Fruit fly (Drosophila melanogaster) whole organism, embryonic: Measurements from ENCODE around the gene CG2854.

ENCODE experiments used
- CG10147 ChIP-seq: fragments of 200-800 bp; sonication (Bioruptor generic); optimal IDR thresholded peaks from 2 replicates; lab custom pipeline; 2019; ENCODE audit warnings: missing biosample characterization, mild to moderate bottlenecking, missing genetic modification characterization, moderate library complexity
- CG1024 ChIP-seq: fragments of 200-800 bp; sonication (Bioruptor generic); IDR thresholded peaks from 2 replicates; pipeline ENCODE4 v1.3.6; 2022; ENCODE audit warnings: missing biosample characterization, missing genetic modification characterization
- CG10979 ChIP-seq: fragments of 200-800 bp; sonication (Bioruptor generic); optimal IDR thresholded peaks from 2 replicates; lab custom pipeline; 2018; ENCODE audit warnings: missing biosample characterization, mild to moderate bottlenecking, missing genetic modification characterization, moderate library complexity
- CG11398 ChIP-seq: fragments of 200-800 bp; sonication (Bioruptor generic); optimal IDR thresholded peaks from 2 replicates; lab custom pipeline; 2016; ENCODE audit warnings: missing biosample characterization, missing genetic modification characterization
- CG13894 ChIP-seq: fragments of 200-800 bp; sonication (Bioruptor generic); optimal IDR thresholded peaks from 3 replicates; lab custom pipeline; 2018; ENCODE audit warnings: missing biosample characterization, mild to moderate bottlenecking, missing genetic modification characterization, moderate library complexity
- CG14014 ChIP-seq: fragments of 200-800 bp; sonication (Bioruptor generic); IDR thresholded peaks from 2 replicates; pipeline ENCODE4 v1.3.6; 2022; ENCODE audit warnings: missing biosample characterization, missing genetic modification characterization
- CG15073 ChIP-seq: fragments of 200-800 bp; sonication (Bioruptor generic); optimal IDR thresholded peaks from 2 replicates; lab custom pipeline; 2016; ENCODE audit warnings: missing biosample characterization, missing genetic modification characterization
- CG16813 ChIP-seq: fragments of 200-800 bp; sonication (Bioruptor generic); IDR thresholded peaks from 3 replicates; pipeline ENCODE4 v1.3.6; 2022; ENCODE audit warnings: missing biosample characterization, missing genetic modification characterization; ENCODE audit not compliant: partially characterized antibody
- CG2199 ChIP-seq: fragments of 200-800 bp; sonication (Bioruptor generic); IDR thresholded peaks from 3 replicates; pipeline ENCODE4 v1.3.6; 2022; ENCODE audit warnings: missing biosample characterization, missing genetic modification characterization
- CG2875 ChIP-seq: fragments of 200-800 bp; sonication (Bioruptor generic); optimal IDR thresholded peaks from 2 replicates; lab custom pipeline; 2017; ENCODE audit warnings: missing biosample characterization, mild to moderate bottlenecking, missing genetic modification characterization, missing genetic modification reagents
- CG32532 ChIP-seq: fragments of 200-800 bp; sonication (Bioruptor generic); IDR thresholded peaks from 2 replicates; pipeline ENCODE4 v1.3.6; 2022; ENCODE audit warnings: missing biosample characterization, missing genetic modification characterization
- CG32767 ChIP-seq: fragments of 200-800 bp; sonication (Bioruptor generic); IDR thresholded peaks from 2 replicates; pipeline ENCODE4 v1.3.6; 2022; ENCODE audit warnings: missing biosample characterization, missing genetic modification characterization
- CG3407 ChIP-seq: fragments of 200-800 bp; sonication (Bioruptor generic); optimal IDR thresholded peaks from 2 replicates; lab custom pipeline; 2018; ENCODE audit warnings: missing biosample characterization, mild to moderate bottlenecking, missing genetic modification characterization
- CG5180 ChIP-seq: fragments of 200-800 bp; sonication (Bioruptor generic); optimal IDR thresholded peaks from 3 replicates; lab custom pipeline; 2017; ENCODE audit warnings: missing biosample characterization, missing genetic modification characterization, mild to moderate bottlenecking, moderate library complexity, missing genetic modification reagents
- CG7745 ChIP-seq: fragments of 200-800 bp; sonication (Bioruptor generic); optimal IDR thresholded peaks from 2 replicates; lab custom pipeline; 2018; ENCODE audit warnings: missing biosample characterization, mild to moderate bottlenecking, missing genetic modification characterization, moderate library complexity
- CG7839 ChIP-seq: fragments of 200-800 bp; sonication (Bioruptor generic); optimal IDR thresholded peaks from 3 replicates; lab custom pipeline; 2018; ENCODE audit warnings: missing biosample characterization, mild to moderate bottlenecking, missing genetic modification characterization, moderate library complexity
- CG7928 ChIP-seq: fragments of 200-800 bp; sonication (Bioruptor generic); optimal IDR thresholded peaks from 2 replicates; lab custom pipeline; 2017; ENCODE audit warnings: missing biosample characterization, mild to moderate bottlenecking, missing genetic modification characterization
- CG8089 ChIP-seq: fragments of 200-800 bp; sonication (Bioruptor generic); optimal IDR thresholded peaks from 3 replicates; lab custom pipeline; 2016; ENCODE audit warnings: missing biosample characterization, missing genetic modification characterization
- CG8388 ChIP-seq: fragments of 200-800 bp; sonication (Bioruptor generic); optimal IDR thresholded peaks from 2 replicates; lab custom pipeline; 2019; ENCODE audit warnings: missing biosample characterization, mild to moderate bottlenecking, missing genetic modification characterization, moderate library complexity
- ERR ChIP-seq: fragments of 200-800 bp; sonication (Bioruptor generic); optimal IDR thresholded peaks from 2 replicates; lab custom pipeline; 2016; ENCODE audit warnings: missing biosample characterization, missing genetic modification characterization
- Fer1 ChIP-seq: fragments of 200-800 bp; sonication (Bioruptor generic); optimal IDR thresholded peaks from 2 replicates; lab custom pipeline; 2017; ENCODE audit warnings: missing biosample characterization, mild to moderate bottlenecking, missing genetic modification characterization
- Fer2 ChIP-seq: fragments of 200-800 bp; sonication (Bioruptor generic); optimal IDR thresholded peaks from 2 replicates; lab custom pipeline; 2018; ENCODE audit warnings: missing biosample characterization, mild to moderate bottlenecking, missing genetic modification characterization, moderate library complexity
- H2.0 ChIP-seq: fragments of 200-800 bp; sonication (Bioruptor generic); IDR thresholded peaks from 2 replicates; pipeline ENCODE4 v1.3.6; 2022; ENCODE audit warnings: missing biosample characterization, missing genetic modification characterization
- HLH3B ChIP-seq: fragments of 200-800 bp; sonication (Bioruptor generic); IDR thresholded peaks from 2 replicates; pipeline ENCODE4 v1.3.6; 2022; ENCODE audit warnings: missing biosample characterization, missing genetic modification characterization
- HmgZ ChIP-seq: fragments of 200-800 bp; sonication (Bioruptor generic); optimal IDR thresholded peaks from 2 replicates; lab custom pipeline; 2018; ENCODE audit warnings: missing biosample characterization, mild to moderate bottlenecking, missing genetic modification characterization
- Lim3 ChIP-seq: fragments of 200-800 bp; sonication (Bioruptor generic); IDR thresholded peaks from 2 replicates; pipeline ENCODE4 v1.3.6; 2022; ENCODE audit warnings: missing biosample characterization, missing genetic modification characterization
- PHDP ChIP-seq: fragments of 200-800 bp; sonication (Bioruptor generic); optimal IDR thresholded peaks from 3 replicates; lab custom pipeline; 2018; ENCODE audit warnings: missing biosample characterization, mild to moderate bottlenecking, missing genetic modification characterization, moderate library complexity
- Side ChIP-seq: fragments of 200-800 bp; sonication (Bioruptor generic); optimal IDR thresholded peaks from 2 replicates; lab custom pipeline; 2016; ENCODE audit warnings: missing biosample characterization, missing genetic modification characterization
- Sry-δ ChIP-seq: fragments of 200-800 bp; sonication (Bioruptor generic); optimal IDR thresholded peaks from 2 replicates; lab custom pipeline; 2016; ENCODE audit warnings: missing biosample characterization, missing genetic modification characterization
- Usf ChIP-seq: fragments of 200-800 bp; sonication (Bioruptor generic); optimal IDR thresholded peaks from 2 replicates; lab custom pipeline; 2017; ENCODE audit warnings: missing genotype, missing biosample characterization, missing genetic modification characterization
- bbx ChIP-seq: fragments of 200-800 bp; sonication (Bioruptor generic); IDR thresholded peaks from 2 replicates; pipeline ENCODE4 v1.3.6; 2022; ENCODE audit warnings: missing biosample characterization, missing genetic modification characterization; ENCODE audit not compliant: partially characterized antibody
- bcd ChIP-seq: fragments of 200-800 bp; sonication (Bioruptor generic); optimal IDR thresholded peaks from 2 replicates; lab custom pipeline; 2017; ENCODE audit warnings: missing biosample characterization, mild to moderate bottlenecking, missing genetic modification characterization
- br ChIP-seq: fragments of >200 bp; optimal IDR thresholded peaks from 2 replicates; lab custom pipeline; 2017
- cg ChIP-seq: fragments of 200-800 bp; sonication (Bioruptor generic); optimal IDR thresholded peaks from 3 replicates; lab custom pipeline; 2019; ENCODE audit warnings: missing biosample characterization, mild to moderate bottlenecking, missing genetic modification characterization, moderate library complexity
- dimm ChIP-seq: fragments of 200-800 bp; sonication (Bioruptor generic); IDR thresholded peaks from 2 replicates; pipeline ENCODE4 v1.3.6; 2022; ENCODE audit warnings: missing biosample characterization, missing genetic modification characterization
- dmrt99B ChIP-seq: fragments of 200-800 bp; sonication (Bioruptor generic); optimal IDR thresholded peaks from 2 replicates; lab custom pipeline; 2018; ENCODE audit warnings: missing biosample characterization, mild to moderate bottlenecking, missing genetic modification characterization, moderate library complexity
- fd102C ChIP-seq: fragments of 200-800 bp; sonication (Bioruptor generic); optimal IDR thresholded peaks from 2 replicates; lab custom pipeline; 2018; ENCODE audit warnings: missing biosample characterization, mild to moderate bottlenecking, missing genetic modification characterization, moderate library complexity
- gro ChIP-seq: fragments of 200-800 bp; sonication (Bioruptor generic); optimal IDR thresholded peaks from 2 replicates; lab custom pipeline; 2016; ENCODE audit warnings: missing biosample characterization, missing genetic modification characterization
- lola ChIP-seq, 3 experiments: fragments of >200 bp in 2 of 3; fragments of 200-800 bp in 1 of 3; sonication (Bioruptor generic) in 1 of 3; optimal IDR thresholded peaks; 2 replicates each; lab custom pipeline; 2017 to 2019; ENCODE audit warnings: missing biosample characterization in 3 of 3, missing genetic modification characterization in 3 of 3, mild to moderate bottlenecking in 1 of 3, moderate library complexity in 1 of 3
- lov ChIP-seq, 2 experiments: fragments of 200-800 bp in 1 of 2; fragments of >200 bp in 1 of 2; sonication (Bioruptor generic) in 1 of 2; IDR thresholded peaks in 1 of 2; optimal IDR thresholded peaks in 1 of 2; 2 replicates in 1 of 2; 3 replicates in 1 of 2; pipeline versions ENCODE4 v1.3.6 to Lab custom; 2017 to 2022; ENCODE audit warnings: missing biosample characterization in 1 of 2, missing genetic modification characterization in 1 of 2
- mam ChIP-seq: fragments of 200-800 bp; sonication (Bioruptor generic); optimal IDR thresholded peaks from 3 replicates; lab custom pipeline; 2016; ENCODE audit warnings: missing biosample characterization, missing genetic modification characterization
- odd ChIP-seq: fragments of 200-800 bp; sonication (Bioruptor generic); optimal IDR thresholded peaks from 2 replicates; lab custom pipeline; 2017; ENCODE audit warnings: missing biosample characterization, mild to moderate bottlenecking, missing genetic modification characterization
- scrt ChIP-seq: fragments of 200-800 bp; sonication (Bioruptor generic); optimal IDR thresholded peaks from 2 replicates; lab custom pipeline; 2018; ENCODE audit warnings: missing biosample characterization, mild to moderate bottlenecking, missing genetic modification characterization, moderate library complexity
- sqz ChIP-seq: fragments of 200-800 bp; sonication (Bioruptor generic); optimal IDR thresholded peaks from 3 replicates; lab custom pipeline; 2018; ENCODE audit warnings: missing biosample characterization, mild to moderate bottlenecking, missing genetic modification characterization
- tio ChIP-seq: fragments of 200-800 bp; sonication (Bioruptor generic); optimal IDR thresholded peaks from 2 replicates; lab custom pipeline; 2017; ENCODE audit warnings: missing biosample characterization, missing genetic modification characterization, inconsistent platforms
- trh ChIP-seq: fragments of 200-800 bp; sonication (Bioruptor generic); optimal IDR thresholded peaks from 2 replicates; lab custom pipeline; 2016; ENCODE audit warnings: missing biosample characterization, missing genetic modification characterization
- unpg ChIP-seq: fragments of 200-800 bp; sonication (Bioruptor generic); optimal IDR thresholded peaks from 3 replicates; lab custom pipeline; 2018; ENCODE audit warnings: missing biosample characterization, mild to moderate bottlenecking, missing genetic modification characterization, moderate library complexity
- yki ChIP-seq: fragments of >200 bp; optimal IDR thresholded peaks from 3 replicates; lab custom pipeline; 2018
- z ChIP-seq: fragments of 200-800 bp; sonication (Bioruptor generic); IDR thresholded peaks from 3 replicates; pipeline ENCODE4 v1.3.6; 2022; ENCODE audit warnings: missing biosample characterization, missing genetic modification characterization

Gene CG2854

DNA sequence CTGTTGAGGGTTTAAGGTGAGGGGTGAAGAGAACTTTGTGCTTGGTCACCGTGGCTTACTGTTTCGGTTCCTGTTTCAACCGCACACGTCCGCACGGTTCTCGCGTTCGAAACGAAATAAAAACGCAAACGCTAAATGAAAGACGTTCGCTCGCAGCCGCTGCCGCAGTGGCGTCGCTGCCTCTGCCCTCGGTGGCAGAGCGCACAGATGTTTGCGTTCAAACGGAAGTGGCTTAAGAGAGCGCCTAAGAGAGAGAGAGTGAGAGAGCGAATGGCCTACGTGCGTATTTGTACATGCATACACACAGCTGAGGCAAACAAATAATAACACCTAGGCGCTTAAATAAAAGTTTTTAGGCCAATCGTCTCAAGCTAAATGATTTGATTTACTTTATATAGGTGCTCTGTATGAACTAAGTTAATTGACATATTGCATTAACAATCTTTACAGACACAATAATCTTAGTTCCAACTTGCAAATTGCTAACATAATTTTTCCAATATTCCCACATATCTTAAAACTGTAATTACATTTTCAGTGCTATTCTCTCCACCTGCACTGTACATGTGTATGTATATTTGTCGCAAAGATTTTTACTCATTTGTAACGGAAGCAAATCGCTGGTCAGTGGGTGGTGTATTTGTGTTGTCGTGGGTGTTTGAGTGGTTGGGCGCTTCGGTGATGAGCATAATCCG is 33.5 kb upstream of the CG2854 start, which contains the start of gene CG2865 (continued):
- TF ChIP-seq CG13894: peak; percentile 96
- peak; percentile 49 for TF ChIP-seq CG15073 (GFP tag; lab: Kevin White, UChicago)
- TF ChIP-seq CG10979 (tag; lab: Kevin White, UChicago): peak; percentile 94
- peak; percentile 90 for TF ChIP-seq CG32767 (GFP tag; lab: Robert Waterston, UW)
- peak; percentile 94 for TF ChIP-seq bcd (GFP tag; lab: Kevin White, UChicago)
- peak; percentile 57 for TF ChIP-seq fd102C (GFP tag; lab: Kevin White, UChicago)
- TF ChIP-seq Lim3 (GFP tag; lab: Robert Waterston, UW): no peak
- TF ChIP-seq CG10147 (GFP tag; lab: Kevin White, UChicago): peak; percentile 94
- TF ChIP-seq Sry-δ (GFP tag; lab: Kevin White, UChicago): peak; percentile 52
- peak; percentile 52 for TF ChIP-seq CG7745 (tag; lab: Kevin White, UChicago)
- peak; percentile 92 for TF ChIP-seq Side (GFP tag; lab: Kevin White, UChicago)
- peak; percentile 28; the same call in 1 of the 2 replicates for TF ChIP-seq CG1024 (GFP tag; lab: Robert Waterston, UW)
- TF ChIP-seq dimm (GFP tag; lab: Robert Waterston, UW): peak; percentile 61; the same call in 1 of the 2 replicates
- peak; percentile 82 for TF ChIP-seq Usf
- peak; percentile 75 for TF ChIP-seq trh (GFP tag; lab: Kevin White, UChicago)
- peak; percentile 96 for TF ChIP-seq HmgZ
- peak; percentile 80 for TF ChIP-seq z
- peak; percentile 81 for TF ChIP-seq cg
- TF ChIP-seq ERR (GFP tag; lab: Kevin White, UChicago): peak; percentile 82
- TF ChIP-seq tio (GFP tag; lab: Kevin White, UChicago): peak; percentile 90
- peak; percentile 92 for TF ChIP-seq scrt (GFP tag; lab: Kevin White, UChicago)
- peak; percentile 73 for TF ChIP-seq H2.0 (GFP tag; lab: Robert Waterston, UW)
- peak; percentile 85 for TF ChIP-seq CG8089 (GFP tag; lab: Kevin White, UChicago)
- peak in 1 of 3 experiments; percentile 94 for TF ChIP-seq lola (GFP tag; optimal IDR thresholded peaks at IDR 0.05; lab: Kevin White, UChicago)
- peak; percentile 90 for TF ChIP-seq CG2875 (GFP tag; lab: Kevin White, UChicago)
- peak; percentile 78 for TF ChIP-seq bbx
- TF ChIP-seq HLH3B: peak; percentile 84
- TF ChIP-seq yki: peak; percentile 47
- peak; percentile 98 for TF ChIP-seq Fer1 (GFP tag; lab: Kevin White, UChicago)
- TF ChIP-seq sqz: peak; percentile 95
- TF ChIP-seq CG7928: peak; percentile 74
- peak; percentile 92 for TF ChIP-seq mam (GFP tag; lab: Kevin White, UChicago)
- peak; percentile 87 for TF ChIP-seq CG5180 (GFP tag; lab: Kevin White, UChicago)
- peak; percentile 97 for TF ChIP-seq PHDP (tag; lab: Kevin White, UChicago)
- TF ChIP-seq dmrt99B (tag; lab: Kevin White, UChicago): peak; percentile 97
- peak; percentile 97 for TF ChIP-seq CG7839 (tag; lab: Kevin White, UChicago)
- TF ChIP-seq CG11398: peak; percentile 89
- TF ChIP-seq CG2199: 0 out of 3 replicates have a peak, but pooled peaks have one; percentile 35
- TF ChIP-seq odd (GFP tag; lab: Kevin White, UChicago): peak; percentile 97
- TF ChIP-seq CG3407 (GFP tag; lab: Kevin White, UChicago): peak; percentile 88
- TF ChIP-seq Fer2 (tag; lab: Kevin White, UChicago): peak; percentile 94
- TF ChIP-seq gro (GFP tag; lab: Kevin White, UChicago): peak; percentile 94
- peak; percentile 88 for TF ChIP-seq CG14014 (GFP tag; lab: Robert Waterston, UW)
- no peak for TF ChIP-seq CG16813
- TF ChIP-seq CG8388 (GFP tag; lab: Kevin White, UChicago): peak; percentile 91
- TF ChIP-seq br (lab: Kevin White, UChicago): no peak
- TF ChIP-seq unpg (GFP tag; lab: Kevin White, UChicago): peak; percentile 95
- TF ChIP-seq CG32532 (GFP tag; lab: Robert Waterston, UW): peak; percentile 91
- no peak for TF ChIP-seq lov (optimal IDR thresholded peaks at IDR 0.05; lab: Kevin White, UChicago)
- TF ChIP-seq lov (GFP tag; IDR thresholded peaks at IDR 0.05; lab: Robert Waterston, UW): no peak
